Fruit fly (Drosophila melanogaster): ENCODE measurements around the gene CG13078.
A peak's percentile ranks its signal among the peaks of the same experiment; 100 is the strongest.

Gene CG13078

DNA sequence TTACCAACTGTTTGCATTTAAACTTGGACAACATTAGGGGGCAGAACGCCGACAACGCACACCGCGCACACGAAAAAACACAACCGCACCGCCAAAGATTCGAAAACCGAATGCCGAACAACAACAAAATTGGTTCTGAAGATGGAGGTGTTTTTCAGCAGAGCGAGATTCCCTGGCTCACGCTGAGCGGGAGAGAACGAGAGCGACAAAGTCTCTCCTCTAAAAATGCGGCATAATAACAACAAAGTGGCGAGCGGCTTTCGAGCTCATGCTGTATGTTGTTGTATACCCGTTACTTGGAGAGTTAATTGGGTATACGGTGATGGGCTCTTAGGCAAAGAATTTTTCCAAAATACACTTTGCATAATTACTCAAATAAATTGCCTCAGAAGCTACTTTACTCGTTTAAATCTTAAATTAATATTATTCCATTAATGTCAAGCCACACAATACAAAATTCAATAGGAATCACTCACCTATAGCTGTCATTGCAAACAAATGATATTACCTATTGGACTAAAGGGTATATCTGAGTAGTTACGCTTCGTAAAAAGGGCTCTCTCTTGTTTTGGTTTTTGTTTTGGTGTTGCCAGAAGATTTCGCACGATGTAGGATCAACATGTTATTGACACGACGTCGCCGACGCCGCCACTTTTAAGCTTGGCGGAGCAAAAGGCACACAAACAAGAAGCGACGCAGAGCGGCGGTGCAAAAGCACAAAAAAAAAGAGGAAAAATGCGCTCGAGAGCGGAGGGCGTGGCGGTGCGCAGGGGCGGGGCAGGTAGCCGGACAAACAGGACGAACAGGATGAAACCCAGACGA is 9.0 kb downstream of the CG13078 start (continued):
- TF ChIP-seq CG32006 (GFP tag; optimal IDR thresholded peaks at IDR 0.05): peak; percentile 97
- TF ChIP-seq Eip78C (GFP tag): peak; percentile 98
- peak; percentile 91 to 93 for TF ChIP-seq ss (GFP tag; optimal IDR thresholded peaks at IDR 0.05)
- peak; percentile 87 for TF ChIP-seq CG34406 (GFP tag; optimal IDR thresholded peaks at IDR 0.05)
- TF ChIP-seq net (GFP tag; optimal IDR thresholded peaks at IDR 0.05): peak; percentile 86
- peak; percentile 93 for TF ChIP-seq Hr4 (GFP tag; optimal IDR thresholded peaks at IDR 0.05)
- TF ChIP-seq fd85E (GFP tag; optimal IDR thresholded peaks at IDR 0.05): peak; percentile 40
- peak; percentile 79 for TF ChIP-seq CG6854 (GFP tag; optimal IDR thresholded peaks at IDR 0.05)
- peak; percentile 95 for TF ChIP-seq CG3032 (tag; optimal IDR thresholded peaks at IDR 0.05)
- peak; percentile 79 for TF ChIP-seq Gug (GFP tag; IDR thresholded peaks at IDR 0.05)
- TF ChIP-seq Ets21C (GFP tag; optimal IDR thresholded peaks at IDR 0.05): peak; percentile 88
- peak; percentile 94 for TF ChIP-seq acj6 (GFP tag; optimal IDR thresholded peaks at IDR 0.05)
- peak; percentile 96 for TF ChIP-seq esn (GFP tag; optimal IDR thresholded peaks at IDR 0.05)
- TF ChIP-seq Hr38 (GFP tag; optimal IDR thresholded peaks at IDR 0.05): no peak
- TF ChIP-seq CG16779 (tag; optimal IDR thresholded peaks at IDR 0.05): peak; percentile 86
- TF ChIP-seq salr (GFP tag; optimal IDR thresholded peaks at IDR 0.05): peak; percentile 77 to 90
- TF ChIP-seq CG1621 (tag; optimal IDR thresholded peaks at IDR 0.05): peak; percentile 85
- TF ChIP-seq OdsH (GFP tag; optimal IDR thresholded peaks at IDR 0.05): peak; percentile 96
- peak; percentile 52; the same call in 1 of the 2 replicates for TF ChIP-seq CG11294 (GFP tag; IDR thresholded peaks at IDR 0.05)
- TF ChIP-seq CG4318 (GFP tag; optimal IDR thresholded peaks at IDR 0.05): peak; percentile 93
- peak; percentile 84 for TF ChIP-seq Sox15 (GFP tag; optimal IDR thresholded peaks at IDR 0.05)
- peak; percentile 93 for TF ChIP-seq CG3919 (GFP tag; optimal IDR thresholded peaks at IDR 0.05)
- peak; percentile 97 for TF ChIP-seq dsx (GFP tag; optimal IDR thresholded peaks at IDR 0.05; ENCODE audit: poor library complexity, severe bottlenecking)
- peak; percentile 91 for TF ChIP-seq achi (GFP tag; optimal IDR thresholded peaks at IDR 0.05)
- TF ChIP-seq Eip75B (GFP tag; optimal IDR thresholded peaks at IDR 0.05): peak; percentile 95
- TF ChIP-seq CG8119 (GFP tag; IDR thresholded peaks at IDR 0.05): peak; percentile 95
- TF ChIP-seq Ets96B (tag; optimal IDR thresholded peaks at IDR 0.05): peak; percentile 94
- TF ChIP-seq spab (GFP tag; optimal IDR thresholded peaks at IDR 0.05): peak; percentile 90
- TF ChIP-seq Sox102F (GFP tag; optimal IDR thresholded peaks at IDR 0.05): peak; percentile 94
- TF ChIP-seq CG6792 (GFP tag; optimal IDR thresholded peaks at IDR 0.05): peak; percentile 91
- peak; percentile 93 for TF ChIP-seq CG8632 (GFP tag; optimal IDR thresholded peaks at IDR 0.05)
- peak; percentile 76 for TF ChIP-seq CG8319 (GFP tag; optimal IDR thresholded peaks at IDR 0.05)
- TF ChIP-seq CG11762 (GFP tag; optimal IDR thresholded peaks at IDR 0.05; ENCODE audit: insufficient read depth): peak; percentile 87

DNA sequence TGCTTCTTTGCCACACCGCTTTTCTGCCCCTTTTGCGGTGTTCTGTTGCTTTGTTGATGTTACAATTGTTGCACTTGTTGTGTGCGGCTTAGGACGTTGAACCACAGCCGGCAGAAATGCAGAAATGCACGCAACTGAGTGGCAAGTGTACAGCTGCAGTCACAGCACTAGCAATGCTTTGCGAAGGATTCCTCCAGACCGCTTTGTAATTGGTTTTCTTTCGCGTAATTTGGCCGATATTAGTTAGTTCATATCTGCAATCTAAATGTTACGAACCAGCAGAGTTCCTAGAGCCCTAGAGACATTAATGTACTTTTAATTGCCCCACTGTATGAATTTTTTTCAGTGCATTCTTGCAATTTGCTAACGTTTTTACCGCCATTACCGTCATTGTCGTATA is 10.6 kb downstream of the CG13078 start:
- TF ChIP-seq Smox (GFP tag; optimal IDR thresholded peaks at IDR 0.05) (peak; percentile 7), CG9139 (GFP tag; optimal IDR thresholded peaks at IDR 0.05) (no peak), CG1621 (tag; optimal IDR thresholded peaks at IDR 0.05) (no peak), Hr39 (GFP tag; optimal IDR thresholded peaks at IDR 0.05) (peak; percentile 20), Lpt (GFP tag; optimal IDR thresholded peaks at IDR 0.05) (no peak), CG11294 (GFP tag; IDR thresholded peaks at IDR 0.05) (no peak), cyc (GFP tag; optimal IDR thresholded peaks at IDR 0.05) (peak; percentile 31), vri (GFP tag; optimal IDR thresholded peaks at IDR 0.05) (no peak), CG3032 (tag; optimal IDR thresholded peaks at IDR 0.05) (peak; percentile 55), CG6792 (GFP tag; optimal IDR thresholded peaks at IDR 0.05) (no peak), Blimp-1 (GFP tag; optimal IDR thresholded peaks at IDR 0.05) (no peak), CG10669 (GFP tag; optimal IDR thresholded peaks at IDR 0.05) (peak; percentile 70), CG15336 (GFP tag; IDR thresholded peaks at IDR 0.05) (peak; percentile 42; the same call in 1 of the 2 replicates), CG16779 (tag; optimal IDR thresholded peaks at IDR 0.05) (peak; percentile 3), esn (GFP tag; optimal IDR thresholded peaks at IDR 0.05) (peak; percentile 30), Eip93F (GFP tag; optimal IDR thresholded peaks at IDR 0.05) (no peak), CG6163 (GFP tag; IDR thresholded peaks at IDR 0.05) (peak; percentile 62), CG10631 (GFP tag; optimal IDR thresholded peaks at IDR 0.05) (peak; percentile 59), Hr38 (GFP tag; optimal IDR thresholded peaks at IDR 0.05) (no peak), Sox15 (GFP tag; optimal IDR thresholded peaks at IDR 0.05) (no peak), achi (GFP tag; optimal IDR thresholded peaks at IDR 0.05) (peak; percentile 31), CG3919 (GFP tag; optimal IDR thresholded peaks at IDR 0.05) (peak; percentile 64), Sox102F (GFP tag; optimal IDR thresholded peaks at IDR 0.05) (peak; percentile 24), fkh (GFP tag; optimal IDR thresholded peaks at IDR 0.05) (no peak), OdsH (GFP tag; optimal IDR thresholded peaks at IDR 0.05) (peak; percentile 62), CG11902 (GFP tag; optimal IDR thresholded peaks at IDR 0.05) (no peak), Gug (GFP tag; IDR thresholded peaks at IDR 0.05) (peak; percentile 47; the same call in 1 of the 2 replicates), CG6854 (GFP tag; optimal IDR thresholded peaks at IDR 0.05) (no peak), dsx (GFP tag; optimal IDR thresholded peaks at IDR 0.05; ENCODE audit: poor library complexity, severe bottlenecking) (peak; percentile 73)

Data from whole organism, prepupa.